Fruit fly (Drosophila melanogaster) whole organism, embryonic: ENCODE measurements around the gene tst.

Experiments used
- HLH4C ChIP-seq: fragments of 200-800 bp; sonication (Bioruptor generic); IDR thresholded peaks from 3 replicates; pipeline ENCODE4 v1.3.6; 2022; ENCODE audit warnings: missing biosample characterization, missing genetic modification characterization; ENCODE audit not compliant: partially characterized antibody
- Oli ChIP-seq: fragments of 200-800 bp; sonication (Bioruptor generic); optimal IDR thresholded peaks from 2 replicates; lab custom pipeline; 2018; ENCODE audit warnings: missing biosample characterization, mild to moderate bottlenecking, missing genetic modification characterization, moderate library complexity
- Sox102F ChIP-seq: fragments of 200-800 bp; sonication (Bioruptor generic); optimal IDR thresholded peaks from 2 replicates; lab custom pipeline; 2018; ENCODE audit warnings: missing biosample characterization, mild to moderate bottlenecking, missing genetic modification characterization, moderate library complexity
- cg ChIP-seq: fragments of 200-800 bp; sonication (Bioruptor generic); optimal IDR thresholded peaks from 3 replicates; lab custom pipeline; 2019; ENCODE audit warnings: missing biosample characterization, mild to moderate bottlenecking, missing genetic modification characterization, moderate library complexity
- dati ChIP-seq: fragments of 200-800 bp; sonication (Bioruptor generic); IDR thresholded peaks from 2 replicates; pipeline ENCODE4 v1.3.6; 2022; ENCODE audit warnings: missing biosample characterization, missing genetic modification characterization
- ftz-f1 ChIP-seq: fragments of 200-800 bp; sonication (Bioruptor generic); optimal IDR thresholded peaks from 2 replicates; lab custom pipeline; 2016; ENCODE audit warnings: missing biosample characterization, missing genetic modification characterization

DNA sequence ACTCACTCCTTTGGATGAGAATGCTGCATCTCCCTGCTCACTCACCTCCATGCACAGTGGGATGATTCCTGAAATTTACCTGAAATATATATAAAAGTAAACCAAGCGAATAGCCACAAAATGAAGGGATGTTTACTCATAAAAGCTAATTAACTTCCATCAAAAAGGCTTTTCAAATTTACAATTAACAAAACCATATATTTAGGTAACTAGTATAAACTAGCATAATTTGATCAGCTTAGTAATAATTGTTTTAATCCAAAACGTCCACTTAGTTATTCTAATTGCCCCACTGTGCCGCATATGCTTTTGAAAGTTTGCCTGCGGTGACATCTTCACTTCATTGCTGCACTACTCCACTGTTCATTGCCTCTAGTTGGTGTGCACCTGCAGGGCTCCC lies 11.3 kb upstream of the tst start:
- TF ChIP-seq ftz-f1 (GFP tag; lab: Kevin White, UChicago) (no peak), HLH4C (no peak), cg (GFP tag; lab: Kevin White, UChicago) (no peak), Sox102F (GFP tag; lab: Kevin White, UChicago) (peak; percentile 89), Oli (tag; lab: Kevin White, UChicago) (peak; percentile 90), dati (no peak)
